Fruit fly (Drosophila melanogaster) whole organism, embryonic: ENCODE results near the gene Pde9.
A peak's percentile ranks its signal among the peaks of the same experiment; 100 is the strongest.

ENCODE experiments used
- CG10267 ChIP-seq: fragments of 200-800 bp; sonication (Bioruptor generic); optimal IDR thresholded peaks from 2 replicates; lab custom pipeline; 2018; ENCODE audit warnings: missing biosample characterization, mild to moderate bottlenecking, missing genetic modification characterization, moderate library complexity
- CG10274 ChIP-seq: fragments of 200-800 bp; sonication (Bioruptor generic); optimal IDR thresholded peaks from 3 replicates; lab custom pipeline; 2017; ENCODE audit warnings: missing biosample characterization, mild to moderate bottlenecking, missing genetic modification characterization
- CG11085 ChIP-seq: fragments of 200-800 bp; sonication (Bioruptor generic); IDR thresholded peaks from 2 replicates; pipeline ENCODE4 v1.3.6; 2022; ENCODE audit warnings: missing biosample characterization, missing genetic modification characterization
- CG12104 ChIP-seq: fragments of 200-800 bp; sonication (Bioruptor generic); optimal IDR thresholded peaks from 3 replicates; lab custom pipeline; 2016; ENCODE audit warnings: missing biosample characterization, missing genetic modification characterization
- CG12942 ChIP-seq: fragments of 200-800 bp; sonication (Bioruptor generic); optimal IDR thresholded peaks from 3 replicates; lab custom pipeline; 2016; ENCODE audit warnings: missing biosample characterization, missing genetic modification characterization
- CG13296 ChIP-seq: fragments of 200-800 bp; sonication (Bioruptor generic); optimal IDR thresholded peaks from 3 replicates; lab custom pipeline; 2018; ENCODE audit warnings: missing biosample characterization, mild to moderate bottlenecking, missing genetic modification characterization
- CG14014 ChIP-seq: fragments of 200-800 bp; sonication (Bioruptor generic); IDR thresholded peaks from 2 replicates; pipeline ENCODE4 v1.3.6; 2022; ENCODE audit warnings: missing biosample characterization, missing genetic modification characterization
- CG15601 ChIP-seq: fragments of 200-800 bp; sonication (Bioruptor generic); optimal IDR thresholded peaks from 3 replicates; lab custom pipeline; 2019; ENCODE audit warnings: missing biosample characterization, mild to moderate bottlenecking, missing genetic modification characterization, moderate library complexity
- CG1603 ChIP-seq: fragments of 200-800 bp; sonication (Bioruptor generic); optimal IDR thresholded peaks from 2 replicates; lab custom pipeline; 2019; ENCODE audit warnings: missing biosample characterization, mild to moderate bottlenecking, missing genetic modification characterization, moderate library complexity
- CG1647 ChIP-seq: fragments of 200-800 bp; sonication (Bioruptor generic); optimal IDR thresholded peaks from 3 replicates; lab custom pipeline; 2016; ENCODE audit warnings: missing biosample characterization, missing genetic modification characterization
- CG31224 ChIP-seq: fragments of 200-800 bp; sonication (Bioruptor generic); IDR thresholded peaks from 2 replicates; pipeline ENCODE4 v1.3.6; 2022; ENCODE audit warnings: missing biosample characterization, missing genetic modification characterization
- CG4617 ChIP-seq: fragments of 200-800 bp; sonication (Bioruptor generic); optimal IDR thresholded peaks from 3 replicates; lab custom pipeline; 2016; ENCODE audit warnings: missing biosample characterization, missing genetic modification characterization, borderline replicate concordance
- CG4854 ChIP-seq: fragments of 200-800 bp; sonication (Bioruptor generic); optimal IDR thresholded peaks from 2 replicates; lab custom pipeline; 2016; ENCODE audit warnings: missing biosample characterization, missing genetic modification characterization, inconsistent platforms
- CG5245 ChIP-seq: fragments of 200-800 bp; sonication (Bioruptor generic); optimal IDR thresholded peaks from 3 replicates; lab custom pipeline; 2016; ENCODE audit warnings: missing biosample characterization, missing genetic modification characterization
- CG6272 ChIP-seq: fragments of 200-800 bp; sonication (Bioruptor generic); IDR thresholded peaks from 2 replicates; pipeline ENCODE4 v1.3.6; 2022; ENCODE audit warnings: missing biosample characterization, missing genetic modification characterization
- CG7839 ChIP-seq: fragments of 200-800 bp; sonication (Bioruptor generic); optimal IDR thresholded peaks from 3 replicates; lab custom pipeline; 2018; ENCODE audit warnings: missing biosample characterization, mild to moderate bottlenecking, missing genetic modification characterization, moderate library complexity
- CG8281 ChIP-seq: fragments of 200-800 bp; sonication (Bioruptor generic); optimal IDR thresholded peaks from 2 replicates; lab custom pipeline; 2018; ENCODE audit warnings: missing biosample characterization, mild to moderate bottlenecking, missing genetic modification characterization, moderate library complexity
- CG8944 ChIP-seq: fragments of 200-800 bp; sonication (Bioruptor generic); optimal IDR thresholded peaks from 3 replicates; lab custom pipeline; 2016; ENCODE audit warnings: missing biosample characterization, missing genetic modification characterization
- CG9437 ChIP-seq: fragments of 200-800 bp; sonication (Bioruptor generic); optimal IDR thresholded peaks from 2 replicates; lab custom pipeline; 2018; ENCODE audit warnings: missing biosample characterization, mild to moderate bottlenecking, missing genetic modification characterization
- CHES-1-like ChIP-seq: fragments of 200-800 bp; sonication (Bioruptor generic); optimal IDR thresholded peaks from 2 replicates; lab custom pipeline; 2016; ENCODE audit warnings: missing biosample characterization, missing genetic modification characterization
- Camta ChIP-seq: fragments of 200-800 bp; sonication (Bioruptor generic); optimal IDR thresholded peaks from 2 replicates; lab custom pipeline; 2016; ENCODE audit warnings: missing biosample characterization, missing genetic modification characterization
- Doc2 ChIP-seq: fragments of 200-800 bp; sonication (Bioruptor generic); IDR thresholded peaks from 2 replicates; pipeline ENCODE4 v1.3.6; 2022; ENCODE audit warnings: missing biosample characterization, missing genetic modification characterization
- Doc3 ChIP-seq: fragments of 200-800 bp; sonication (Bioruptor generic); IDR thresholded peaks from 3 replicates; pipeline ENCODE4 v1.3.6; 2022; ENCODE audit warnings: missing biosample characterization, missing genetic modification characterization; ENCODE audit not compliant: partially characterized antibody
- Fer2 ChIP-seq: fragments of 200-800 bp; sonication (Bioruptor generic); optimal IDR thresholded peaks from 2 replicates; lab custom pipeline; 2018; ENCODE audit warnings: missing biosample characterization, mild to moderate bottlenecking, missing genetic modification characterization, moderate library complexity
- H15 ChIP-seq: fragments of 200-800 bp; sonication (Bioruptor generic); IDR thresholded peaks from 3 replicates; pipeline ENCODE4 v1.3.6; 2022; ENCODE audit warnings: missing biosample characterization, missing genetic modification characterization
- HLH4C ChIP-seq: fragments of 200-800 bp; sonication (Bioruptor generic); IDR thresholded peaks from 3 replicates; pipeline ENCODE4 v1.3.6; 2022; ENCODE audit warnings: missing biosample characterization, missing genetic modification characterization; ENCODE audit not compliant: partially characterized antibody
- Jarid2 ChIP-seq: fragments of 200-800 bp; sonication (Bioruptor generic); optimal IDR thresholded peaks from 3 replicates; lab custom pipeline; 2017; ENCODE audit warnings: mild to moderate bottlenecking, missing biosample characterization, missing genetic modification reagents, missing genetic modification characterization
- Rfx ChIP-seq: fragments of 200-800 bp; sonication (Bioruptor generic); IDR thresholded peaks from 2 replicates; pipeline ENCODE4 v1.3.6; 2022; ENCODE audit warnings: missing biosample characterization, missing genetic modification characterization
- Side ChIP-seq: fragments of 200-800 bp; sonication (Bioruptor generic); optimal IDR thresholded peaks from 2 replicates; lab custom pipeline; 2016; ENCODE audit warnings: missing biosample characterization, missing genetic modification characterization
- Spps ChIP-seq: fragments of 200-800 bp; sonication (Bioruptor generic); optimal IDR thresholded peaks from 2 replicates; lab custom pipeline; 2018; ENCODE audit warnings: missing biosample characterization, mild to moderate bottlenecking, missing genetic modification characterization
- Xbp1 ChIP-seq: fragments of 200-800 bp; sonication (Bioruptor generic); optimal IDR thresholded peaks from 3 replicates; lab custom pipeline; 2016; ENCODE audit warnings: missing biosample characterization, mild to moderate bottlenecking, missing genetic modification characterization
- ac ChIP-seq: fragments of 200-800 bp; sonication (Bioruptor generic); optimal IDR thresholded peaks from 3 replicates; lab custom pipeline; 2017; ENCODE audit warnings: missing biosample characterization, mild to moderate bottlenecking, missing genetic modification characterization
- ap ChIP-seq: fragments of 200-800 bp; sonication (Bioruptor generic); IDR thresholded peaks from 2 replicates; pipeline ENCODE4 v1.3.6; 2022; ENCODE audit warnings: missing biosample characterization, missing genetic modification characterization
- ase ChIP-seq: fragments of 200-800 bp; sonication (Bioruptor generic); IDR thresholded peaks from 3 replicates; pipeline ENCODE4 v1.3.6; 2022; ENCODE audit warnings: missing biosample characterization, missing genetic modification characterization
- crp ChIP-seq, 2 experiments: fragments of 200-800 bp; sonication (Bioruptor generic); optimal IDR thresholded peaks; 2 replicates in 1 of 2; 3 replicates in 1 of 2; lab custom pipeline; 2017; ENCODE audit warnings: missing biosample characterization in 2 of 2, missing genetic modification characterization in 2 of 2, mild to moderate bottlenecking in 1 of 2, moderate library complexity in 1 of 2
- emc ChIP-seq: fragments of 200-800 bp; sonication (Bioruptor generic); optimal IDR thresholded peaks from 2 replicates; lab custom pipeline; 2016; ENCODE audit warnings: missing biosample characterization, missing genetic modification characterization
- fd102C ChIP-seq: fragments of 200-800 bp; sonication (Bioruptor generic); optimal IDR thresholded peaks from 2 replicates; lab custom pipeline; 2018; ENCODE audit warnings: missing biosample characterization, mild to moderate bottlenecking, missing genetic modification characterization, moderate library complexity
- fu2 ChIP-seq: fragments of 200-800 bp; sonication (Bioruptor generic); optimal IDR thresholded peaks from 2 replicates; lab custom pipeline; 2016; ENCODE audit warnings: missing biosample characterization, missing genetic modification characterization
- grn ChIP-seq: fragments of 200-800 bp; sonication (Bioruptor generic); optimal IDR thresholded peaks from 3 replicates; lab custom pipeline; 2017; ENCODE audit warnings: missing biosample characterization, missing genetic modification characterization
- gro ChIP-seq: fragments of 200-800 bp; sonication (Bioruptor generic); optimal IDR thresholded peaks from 2 replicates; lab custom pipeline; 2016; ENCODE audit warnings: missing biosample characterization, missing genetic modification characterization
- jigr1 ChIP-seq: fragments of 200-800 bp; sonication (Bioruptor generic); IDR thresholded peaks from 3 replicates; pipeline ENCODE4 v1.3.6; 2022; ENCODE audit warnings: missing biosample characterization, missing genetic modification characterization
- lbe ChIP-seq: fragments of 200-800 bp; sonication (Bioruptor generic); optimal IDR thresholded peaks from 2 replicates; lab custom pipeline; 2016; ENCODE audit warnings: missing biosample characterization, mild to moderate bottlenecking, missing genetic modification characterization
- nau ChIP-seq: fragments of 200-800 bp; sonication (Bioruptor generic); optimal IDR thresholded peaks from 3 replicates; lab custom pipeline; 2017; ENCODE audit warnings: missing biosample characterization, mild to moderate bottlenecking, missing genetic modification characterization, missing genetic modification reagents
- nerfin-1 ChIP-seq: fragments of 200-800 bp; sonication (Bioruptor generic); optimal IDR thresholded peaks from 3 replicates; lab custom pipeline; 2019; ENCODE audit warnings: missing biosample characterization, mild to moderate bottlenecking, missing genetic modification characterization, moderate library complexity
- pan ChIP-seq, 4 experiments: fragments of >200 bp in 3 of 4; fragments of 200-800 bp in 1 of 4; sonication (Bioruptor generic) in 1 of 4; optimal IDR thresholded peaks in 3 of 4; IDR thresholded peaks in 1 of 4; 2 replicates each; pipeline versions ENCODE4 v1.3.6 to Lab custom; 2017 to 2022; ENCODE audit warnings: missing biosample characterization in 2 of 4, missing genetic modification characterization in 2 of 4, mixed read lengths in 1 of 4
- sima ChIP-seq: fragments of 200-800 bp; sonication (Bioruptor generic); optimal IDR thresholded peaks from 2 replicates; lab custom pipeline; 2016; ENCODE audit warnings: missing biosample characterization, missing genetic modification characterization
- sisA ChIP-seq: fragments of 200-800 bp; sonication (Bioruptor generic); IDR thresholded peaks from 2 replicates; pipeline ENCODE4 v1.3.6; 2022; ENCODE audit warnings: missing biosample characterization, missing genetic modification characterization
- so ChIP-seq: fragments of 200-800 bp; sonication (Bioruptor generic); IDR thresholded peaks from 3 replicates; pipeline ENCODE4 v1.3.6; 2022; ENCODE audit warnings: missing biosample characterization, missing genetic modification characterization
- trem ChIP-seq: fragments of 200-800 bp; optimal IDR thresholded peaks from 3 replicates; lab custom pipeline; 2019; ENCODE audit warnings: missing biosample characterization, mild to moderate bottlenecking, missing genetic modification characterization, moderate library complexity

The Pde9 gene

dm6 chrX:12737735-12738390 is 159.3 kb downstream of the Pde9 start (continued):
- TF ChIP-seq CG13296 (peak; percentile 73), CHES-1-like (GFP tag; lab: Kevin White, UChicago) (no peak), sisA (peak; percentile 55), CG1603 (tag; lab: Kevin White, UChicago) (no peak), lbe (GFP tag; lab: Kevin White, UChicago) (no peak), CG10274 (peak; percentile 20), ase (GFP tag; lab: Robert Waterston, UW) (no peak), grn (GFP tag; lab: Kevin White, UChicago) (no peak), CG15601 (peak; percentile 71), Fer2 (peak; percentile 12), CG8281 (tag; lab: Kevin White, UChicago) (peak; percentile 54), emc (no peak), Xbp1 (peak; percentile 64), ap (GFP tag; lab: Robert Waterston, UW) (peak; percentile 30; the same call in 1 of the 2 replicates), sima (no peak), CG31224 (peak; percentile 22; the same call in 1 of the 2 replicates), Rfx (GFP tag; lab: Robert Waterston, UW) (peak; percentile 44; the same call in 1 of the 2 replicates), so (GFP tag; lab: Robert Waterston, UW) (no peak; the same call in 2 of the 3 replicates), CG4617 (GFP tag; lab: Kevin White, UChicago) (no peak), crp (GFP tag; optimal IDR thresholded peaks at IDR 0.05; lab: Kevin White, UChicago) (peak in 1 of 2 experiments; percentile 17), Doc3 (GFP tag; lab: Robert Waterston, UW) (no peak), Doc2 (GFP tag; lab: Robert Waterston, UW) (no peak), CG6272 (no peak), nerfin-1 (tag; lab: Kevin White, UChicago) (peak; percentile 62), Jarid2 (GFP tag; lab: Kevin White, UChicago) (peak; percentile 34), CG12942 (GFP tag; lab: Kevin White, UChicago) (peak; percentile 5), H15 (no peak), CG11085 (GFP tag; lab: Robert Waterston, UW) (no peak), CG10267 (peak; percentile 71), Spps (peak; percentile 30), HLH4C (GFP tag; lab: Robert Waterston, UW) (no peak), fd102C (GFP tag; lab: Kevin White, UChicago) (no peak), CG12104 (GFP tag; lab: Kevin White, UChicago) (peak; percentile 73), jigr1 (GFP tag; lab: Robert Waterston, UW) (no peak), trem (tag; lab: Kevin White, UChicago) (peak; percentile 35), ac (GFP tag; lab: Kevin White, UChicago) (no peak), gro (GFP tag; lab: Kevin White, UChicago) (no peak), CG14014 (GFP tag; lab: Robert Waterston, UW) (peak; percentile 50; the same call in 1 of the 2 replicates), CG7839 (tag; lab: Kevin White, UChicago) (peak; percentile 90), CG4854 (no peak), CG9437 (GFP tag; lab: Kevin White, UChicago) (peak; percentile 86), nau (GFP tag; lab: Kevin White, UChicago) (peak; percentile 25), Side (GFP tag; lab: Kevin White, UChicago) (no peak), CG1647 (GFP tag; lab: Kevin White, UChicago) (no peak), fu2 (GFP tag; lab: Kevin White, UChicago) (no peak), pan (optimal IDR thresholded peaks at IDR 0.05; lab: Kevin White, UChicago) (no peak), pan (GFP tag; optimal IDR thresholded peaks at IDR 0.05 in 1 of 2, IDR thresholded peaks at IDR 0.05 in 1 of 2) (peak in 1 of 2 experiments; percentile 68), CG8944 (GFP tag; lab: Kevin White, UChicago) (peak; percentile 13), Camta (GFP tag; lab: Kevin White, UChicago) (peak; percentile 36), CG5245 (GFP tag; lab: Kevin White, UChicago) (no peak)
